Worm (Caenorhabditis elegans) whole organism, early embryonic: ENCODE results near the gene K01F9.2.

Source experiments
- B0310.2 ChIP-seq: sonication (generic microtip); optimal IDR thresholded peaks from 2 replicates; lab custom pipeline; 2016; ENCODE audit warnings: mild to moderate bottlenecking, missing genetic modification characterization, missing compliant biosample characterization
- F13C5.2 ChIP-seq: sonication (generic microtip); optimal IDR thresholded peaks from 2 replicates; lab custom pipeline; 2017; ENCODE audit warnings: mild to moderate bottlenecking, missing genetic modification characterization, inconsistent platforms, missing compliant biosample characterization
- aly-1 ChIP-seq: sonication (generic microtip); optimal IDR thresholded peaks from 2 replicates; lab custom pipeline; 2016; ENCODE audit warnings: missing genetic modification characterization, missing compliant biosample characterization
- ama-1 ChIP-seq: fragments of 150-350 bp; optimal IDR thresholded peaks from 2 replicates; lab custom pipeline; 2014
- ceh-13 ChIP-seq: fragments of 200-800 bp; sonication (Bioruptor generic); optimal IDR thresholded peaks from 2 replicates; lab custom pipeline; 2018; ENCODE audit warnings: mild to moderate bottlenecking, missing genetic modification characterization, missing compliant biosample characterization
- ceh-36 ChIP-seq: sonication (generic microtip); optimal IDR thresholded peaks from 2 replicates; lab custom pipeline; 2016; ENCODE audit warnings: missing genetic modification characterization, inconsistent platforms, missing compliant biosample characterization
- ets-7 ChIP-seq: sonication (generic microtip); optimal IDR thresholded peaks from 2 replicates; lab custom pipeline; 2016; ENCODE audit warnings: missing genotype, missing genetic modification characterization, missing compliant biosample characterization
- flt-1 ChIP-seq: fragments of 200-800 bp; sonication (Bioruptor generic); IDR thresholded peaks from 2 replicates; pipeline ENCODE4 v1.3.6; 2022; ENCODE audit warnings: missing genetic modification characterization, missing compliant biosample characterization
- hmbx-1 ChIP-seq: sonication (generic microtip); optimal IDR thresholded peaks from 2 replicates; lab custom pipeline; 2016; ENCODE audit warnings: mild to moderate bottlenecking, missing genetic modification characterization, missing compliant biosample characterization
- hmg-4 ChIP-seq: fragments of 200-800 bp; sonication (Bioruptor generic); optimal IDR thresholded peaks from 2 replicates; lab custom pipeline; 2018; ENCODE audit warnings: mild to moderate bottlenecking, missing genetic modification characterization, missing compliant biosample characterization
- hnd-1 ChIP-seq: sonication (generic microtip); optimal IDR thresholded peaks from 2 replicates; lab custom pipeline; 2016; ENCODE audit warnings: missing genetic modification characterization, missing compliant biosample characterization
- pes-1 ChIP-seq: fragments of 200-800 bp; sonication (Bioruptor generic); IDR thresholded peaks from 2 replicates; pipeline ENCODE4 v1.3.6; 2022; ENCODE audit warnings: missing genetic modification reagents, missing genetic modification characterization, missing compliant biosample characterization
- scrt-1 ChIP-seq: fragments of 200-800 bp; sonication (Bioruptor generic); IDR thresholded peaks from 2 replicates; pipeline ENCODE4 v1.3.6; 2022; ENCODE audit warnings: missing genetic modification characterization, missing compliant biosample characterization
- sea-1 ChIP-seq: fragments of 200-800 bp; sonication (Bioruptor generic); conservative IDR thresholded peaks from 2 replicates; pipeline ENCODE4 v1.3.6; 2022; ENCODE audit warnings: missing genetic modification characterization, missing compliant biosample characterization
- tbx-11 ChIP-seq: fragments of 200-800 bp; sonication (Bioruptor generic); IDR thresholded peaks from 2 replicates; pipeline ENCODE4 v1.3.6; 2022; ENCODE audit warnings: missing genetic modification characterization, missing compliant biosample characterization
- tbx-37 ChIP-seq: fragments of 200-800 bp; sonication (Bioruptor generic); conservative IDR thresholded peaks from 2 replicates; pipeline ENCODE4 v1.3.6; 2022; ENCODE audit warnings: missing genetic modification reagents, missing genetic modification characterization, missing compliant biosample characterization
- tra-4 ChIP-seq: sonication (generic microtip); optimal IDR thresholded peaks from 2 replicates; lab custom pipeline; 2017; ENCODE audit warnings: missing genetic modification characterization, missing compliant biosample characterization

Gene K01F9.2

DNA sequence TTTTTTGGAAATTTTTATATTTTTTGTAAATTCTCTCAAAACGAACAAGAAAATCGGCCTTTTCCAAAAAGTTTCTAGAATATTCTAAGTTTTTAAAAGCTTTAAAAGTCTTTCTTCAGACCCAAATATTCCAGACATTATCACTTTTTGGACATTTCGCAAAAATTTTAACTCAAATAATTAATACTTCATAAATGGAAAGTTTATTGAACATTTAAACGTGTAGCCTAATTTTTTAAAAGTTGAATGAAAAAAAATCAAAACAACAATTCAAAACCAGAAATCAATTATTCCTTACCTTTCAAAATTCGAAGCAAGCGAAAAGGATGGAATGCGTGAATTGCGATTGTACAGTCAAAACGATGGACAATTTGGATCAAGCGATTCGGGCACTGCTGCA, 42.9 kb upstream of the K01F9.2 start, which contains the start of gene ZK637.15:
Gene ZK637.15, plus strand, starts transcription at position 301 of the 400 bp plus-strand sequence.
- TF ChIP-seq pes-1 (no peak), B0310.2 (tag; lab: Kevin White, UChicago) (no peak), tra-4 (tag; lab: Kevin White, UChicago) (no peak)

DNA sequence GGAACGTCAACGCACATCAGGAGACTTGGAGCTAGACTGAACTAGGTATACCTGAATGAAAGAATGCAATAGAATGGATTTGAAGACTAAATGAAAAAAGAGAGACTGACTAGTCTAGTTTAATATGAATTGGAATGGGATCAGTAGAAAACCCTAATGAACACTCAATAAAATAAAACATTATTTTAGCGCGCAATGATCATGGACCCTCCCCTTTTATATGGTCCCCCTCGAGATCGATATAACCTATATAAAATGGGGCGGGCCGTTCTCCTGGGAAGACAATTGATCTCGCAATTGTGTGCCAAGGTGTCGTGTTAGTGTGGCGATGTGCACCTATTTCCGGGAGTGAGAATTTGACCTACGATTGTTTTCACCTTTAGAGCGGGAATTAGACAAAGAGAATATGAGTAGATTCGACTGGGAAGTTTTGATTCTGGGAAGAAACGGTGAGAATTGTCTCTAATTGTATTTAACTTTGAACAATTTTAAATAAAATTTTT, 41.0 kb upstream of the K01F9.2 start, which contains the start of gene cdc-25.3:
Gene cdc-25.3, minus strand, starts transcription at position 51 of the 503 bp plus-strand sequence.
- TF ChIP-seq hnd-1 (tag; lab: Kevin White, UChicago) (no peak), tbx-37 (GFP tag; lab: Robert Waterston, UW) (no peak)

DNA sequence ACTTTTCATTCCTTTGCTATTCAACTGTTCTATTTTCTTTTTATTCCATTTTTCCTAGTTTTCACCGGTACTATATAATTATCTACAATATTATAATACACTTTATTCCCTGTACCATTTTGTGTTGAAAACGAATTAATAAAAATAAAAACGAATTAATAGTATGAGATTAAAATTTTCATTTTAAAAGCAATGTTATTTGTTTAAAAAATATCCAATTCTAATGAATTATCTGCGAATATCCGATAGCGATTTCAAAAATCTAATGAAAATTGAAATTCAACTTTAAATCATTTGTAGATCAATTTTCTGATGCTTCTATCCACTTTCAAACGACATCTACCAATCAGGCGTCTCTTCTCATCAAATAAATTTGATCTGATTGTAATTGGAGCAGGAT, 36.5 kb upstream of the K01F9.2 start, which contains the start of gene trxr-2:
Gene trxr-2, plus strand, starts transcription at position 301 of the 400 bp plus-strand sequence.
- TF ChIP-seq flt-1 (GFP tag; lab: Robert Waterston, UW) (no peak), ceh-13 (GFP tag; lab: Kevin White, UChicago) (no peak), ets-7 (tag; lab: Kevin White, UChicago) (no peak), ceh-36 (tag; lab: Kevin White, UChicago) (no peak), F13C5.2 (no peak), tra-4 (tag; lab: Kevin White, UChicago) (no peak), hmg-4 (GFP tag; lab: Kevin White, UChicago) (no peak), scrt-1 (GFP tag; lab: Robert Waterston, UW) (no peak), sea-1 (GFP tag; lab: Robert Waterston, UW) (no peak), pes-1 (no peak), B0310.2 (tag; lab: Kevin White, UChicago) (no peak), tbx-37 (GFP tag; lab: Robert Waterston, UW) (no peak), ama-1 (lab: Kevin White, UChicago) (no peak), hnd-1 (tag; lab: Kevin White, UChicago) (no peak), aly-1 (no peak), hmbx-1 (tag; lab: Kevin White, UChicago) (no peak), tbx-11 (GFP tag; lab: Robert Waterston, UW) (no peak)

DNA sequence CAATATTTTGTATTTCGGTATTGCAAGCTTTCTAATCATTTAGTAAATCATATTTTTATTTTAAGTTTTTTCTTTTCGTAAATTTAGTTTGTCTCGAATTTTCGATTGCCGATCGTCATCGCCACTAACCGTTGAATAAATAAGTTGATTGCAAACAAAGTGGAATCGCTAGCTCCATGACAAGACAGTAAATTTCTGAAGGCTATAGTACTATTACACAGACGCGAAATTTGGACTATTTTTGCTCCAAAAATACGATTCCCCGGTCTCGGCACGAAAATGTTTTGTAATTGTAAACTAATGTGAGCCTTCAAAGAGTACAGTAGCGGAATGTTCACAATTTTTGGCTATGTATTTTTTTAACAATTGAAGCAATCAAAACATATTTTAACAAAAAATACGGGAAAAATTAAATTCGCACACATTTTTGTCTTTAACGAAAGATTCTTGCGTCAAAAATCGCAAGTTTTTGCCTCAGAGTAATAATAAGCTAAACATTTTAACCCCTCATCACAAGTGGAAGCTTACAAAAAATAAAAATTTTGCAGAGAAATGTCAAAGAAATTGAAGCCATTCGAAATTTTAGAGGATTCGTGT, 34.8 kb upstream of the K01F9.2 start, which contains the start of gene tpk-1:
Gene tpk-1, plus strand, starts transcription at position 547 of the 597 bp plus-strand sequence.
- no peak for TF ChIP-seq sea-1 (GFP tag; lab: Robert Waterston, UW)
- no peak for TF ChIP-seq tra-4 (tag; lab: Kevin White, UChicago)

- TF ChIP-seq aly-1 (no peak), hmg-4 (GFP tag; lab: Kevin White, UChicago) (no peak), ceh-13 (GFP tag; lab: Kevin White, UChicago) (no peak), ets-7 (tag; lab: Kevin White, UChicago) (no peak), tbx-11 (GFP tag; lab: Robert Waterston, UW) (no peak), flt-1 (GFP tag; lab: Robert Waterston, UW) (no peak), ama-1 (lab: Kevin White, UChicago) (no peak), hnd-1 (tag; lab: Kevin White, UChicago) (no peak), ceh-36 (tag; lab: Kevin White, UChicago) (no peak), tra-4 (tag; lab: Kevin White, UChicago) (no peak), pes-1 (no peak), scrt-1 (GFP tag; lab: Robert Waterston, UW) (no peak), tbx-37 (GFP tag; lab: Robert Waterston, UW) (no peak), hmbx-1 (tag; lab: Kevin White, UChicago) (no peak), sea-1 (GFP tag; lab: Robert Waterston, UW) (no peak)
Measured at ce11 chrIII:8910139-8910538, 33.2 kb upstream of the K01F9.2 start.

DNA sequence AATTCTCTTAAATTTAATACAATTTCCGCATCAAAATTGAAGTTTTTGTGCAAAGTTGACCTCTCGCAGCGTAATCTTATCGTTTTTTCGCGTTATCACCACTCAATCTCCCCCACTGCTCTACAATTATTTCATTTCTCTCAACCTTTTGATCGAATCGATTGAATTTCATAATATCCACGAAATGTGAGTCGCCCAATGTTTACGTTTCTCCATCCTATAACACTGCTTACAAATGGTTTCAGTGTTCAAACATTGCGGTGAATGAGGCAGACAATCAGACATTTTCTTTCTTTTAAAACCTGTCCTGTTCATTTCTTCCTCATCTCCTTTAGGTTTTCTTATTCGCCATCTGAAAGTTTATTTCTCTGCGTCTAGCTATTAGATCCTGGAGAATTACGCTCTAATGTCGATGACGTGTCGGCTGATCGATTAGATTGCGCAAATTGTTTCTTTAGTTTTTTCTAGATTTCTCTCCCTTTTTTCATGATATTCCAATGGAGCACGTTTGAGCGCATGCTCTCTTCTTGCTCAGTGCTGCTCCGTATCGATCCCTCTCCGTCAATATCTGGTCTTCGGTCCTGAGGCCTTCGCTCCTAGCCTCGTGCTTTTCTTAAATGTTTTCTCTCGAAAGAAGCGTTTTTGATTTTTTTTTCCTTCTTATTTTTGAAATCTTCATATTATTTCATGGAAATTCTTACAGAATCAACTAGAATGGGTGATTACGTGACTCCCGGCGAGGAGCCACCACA, 28.2 kb upstream of the K01F9.2 start, which contains the start of gene unc-32:
Gene unc-32, plus strand, starts transcription at position 702 of the 752 bp plus-strand sequence.
- TF ChIP-seq ets-7 (tag; lab: Kevin White, UChicago) = no peak
- no peak for TF ChIP-seq scrt-1 (GFP tag; lab: Robert Waterston, UW)
- TF ChIP-seq aly-1 = no peak
- no peak for TF ChIP-seq hmg-4 (GFP tag; lab: Kevin White, UChicago)
- TF ChIP-seq flt-1 (GFP tag; lab: Robert Waterston, UW) = no peak
- TF ChIP-seq tbx-37 (GFP tag; lab: Robert Waterston, UW) = no peak
- no peak for TF ChIP-seq ama-1 (lab: Kevin White, UChicago)
- TF ChIP-seq B0310.2 (tag; lab: Kevin White, UChicago) = no peak

- TF ChIP-seq aly-1 (no peak), ama-1 (lab: Kevin White, UChicago) (no peak), pes-1 (peak; percentile 36; the same call in 1 of the 2 replicates), ceh-13 (GFP tag; lab: Kevin White, UChicago) (no peak), F13C5.2 (peak; percentile 77), hmg-4 (GFP tag; lab: Kevin White, UChicago) (peak; percentile 70), hmbx-1 (tag; lab: Kevin White, UChicago) (no peak), tra-4 (tag; lab: Kevin White, UChicago) (no peak), ets-7 (tag; lab: Kevin White, UChicago) (no peak), sea-1 (GFP tag; lab: Robert Waterston, UW) (no peak), ceh-36 (tag; lab: Kevin White, UChicago) (no peak), flt-1 (GFP tag; lab: Robert Waterston, UW) (no peak; the same call in 1 of the 2 replicates)
Measured at ce11 chrIII:8904044-8904443, 27.1 kb upstream of the K01F9.2 start, which contains the start of gene lin-9. Gene lin-9, minus strand, starts transcription at chrIII:8904131.
